Fruit fly (Drosophila melanogaster) whole organism, embryonic: ENCODE results near the gene PDCD-5.

ENCODE experiments used
- CG11093 ChIP-seq: fragments of 200-800 bp; sonication (Bioruptor generic); IDR thresholded peaks from 3 replicates; pipeline ENCODE4 v1.3.6; 2022; ENCODE audit warnings: missing biosample characterization, missing genetic modification characterization
- CG14050 ChIP-seq: fragments of 200-800 bp; sonication (Bioruptor generic); IDR thresholded peaks from 3 replicates; pipeline ENCODE4 v1.3.6; 2022; ENCODE audit warnings: missing biosample characterization, missing genetic modification characterization
- CG15011 ChIP-seq: fragments of 200-800 bp; sonication (Bioruptor generic); optimal IDR thresholded peaks from 3 replicates; lab custom pipeline; 2018; ENCODE audit warnings: missing biosample characterization, mild to moderate bottlenecking, missing genetic modification characterization
- CG16863 ChIP-seq: fragments of 200-800 bp; sonication (Bioruptor generic); optimal IDR thresholded peaks from 3 replicates; lab custom pipeline; 2016; ENCODE audit warnings: missing biosample characterization, missing genetic modification characterization
- CG17912 ChIP-seq: fragments of 200-800 bp; sonication (Bioruptor generic); optimal IDR thresholded peaks from 2 replicates; lab custom pipeline; 2018; ENCODE audit warnings: missing biosample characterization, mild to moderate bottlenecking, missing genetic modification characterization
- CG2712 ChIP-seq: fragments of 200-800 bp; optimal IDR thresholded peaks from 3 replicates; lab custom pipeline; 2019; ENCODE audit warnings: missing biosample characterization, mild to moderate bottlenecking, missing genetic modification characterization, moderate library complexity
- CG3726 ChIP-seq: fragments of 200-800 bp; sonication (Bioruptor generic); IDR thresholded peaks from 3 replicates; pipeline ENCODE4, ENCODE4 v1.3.6; 2022; ENCODE audit warnings: missing biosample characterization, missing genetic modification characterization
- CG4404 ChIP-seq: fragments of 200-800 bp; sonication (Bioruptor generic); IDR thresholded peaks from 2 replicates; pipeline ENCODE4 v1.3.6; 2022; ENCODE audit warnings: missing biosample characterization, missing genetic modification characterization
- CG4424 ChIP-seq: fragments of 200-800 bp; sonication (Bioruptor generic); optimal IDR thresholded peaks from 3 replicates; lab custom pipeline; 2016; ENCODE audit warnings: missing biosample characterization, missing genetic modification characterization
- CG6254 ChIP-seq: fragments of 200-800 bp; sonication (Bioruptor generic); optimal IDR thresholded peaks from 3 replicates; lab custom pipeline; 2017; ENCODE audit warnings: mild to moderate bottlenecking, missing biosample characterization, missing genetic modification reagents, missing genetic modification characterization
- CG6854 ChIP-seq: fragments of 200-800 bp; sonication (Bioruptor generic); optimal IDR thresholded peaks from 3 replicates; lab custom pipeline; 2017; ENCODE audit warnings: missing biosample characterization, mild to moderate bottlenecking, missing genetic modification characterization
- CG7745 ChIP-seq: fragments of 200-800 bp; sonication (Bioruptor generic); optimal IDR thresholded peaks from 2 replicates; lab custom pipeline; 2018; ENCODE audit warnings: missing biosample characterization, mild to moderate bottlenecking, missing genetic modification characterization, moderate library complexity
- CG8924 ChIP-seq: fragments of 200-800 bp; optimal IDR thresholded peaks from 3 replicates; lab custom pipeline; 2019; ENCODE audit warnings: missing biosample characterization, mild to moderate bottlenecking, missing genetic modification characterization, moderate library complexity
- CHES-1-like ChIP-seq: fragments of 200-800 bp; sonication (Bioruptor generic); optimal IDR thresholded peaks from 2 replicates; lab custom pipeline; 2016; ENCODE audit warnings: missing biosample characterization, missing genetic modification characterization
- D ChIP-seq, 2 experiments: fragments of 200-800 bp in 1 of 2; fragments of >200 bp in 1 of 2; sonication (Bioruptor generic) in 1 of 2; optimal IDR thresholded peaks; 2 replicates in 1 of 2; 3 replicates in 1 of 2; lab custom pipeline; 2017; ENCODE audit warnings: mild to moderate bottlenecking in 1 of 2, missing biosample characterization in 1 of 2, missing genetic modification characterization in 1 of 2, missing genetic modification reagents in 1 of 2
- Dek ChIP-seq: fragments of 200-800 bp; sonication (Bioruptor generic); optimal IDR thresholded peaks from 3 replicates; lab custom pipeline; 2019; ENCODE audit warnings: missing biosample characterization, mild to moderate bottlenecking, missing genetic modification characterization, moderate library complexity
- Doc2 ChIP-seq: fragments of 200-800 bp; sonication (Bioruptor generic); IDR thresholded peaks from 2 replicates; pipeline ENCODE4 v1.3.6; 2022; ENCODE audit warnings: missing biosample characterization, missing genetic modification characterization
- Doc3 ChIP-seq: fragments of 200-800 bp; sonication (Bioruptor generic); IDR thresholded peaks from 3 replicates; pipeline ENCODE4 v1.3.6; 2022; ENCODE audit warnings: missing biosample characterization, missing genetic modification characterization; ENCODE audit not compliant: partially characterized antibody
- Fer3 ChIP-seq: fragments of 200-800 bp; sonication (Bioruptor generic); optimal IDR thresholded peaks from 2 replicates; lab custom pipeline; 2018; ENCODE audit warnings: missing biosample characterization, mild to moderate bottlenecking, missing genetic modification characterization, moderate library complexity
- Gsc ChIP-seq: fragments of 200-800 bp; sonication (Bioruptor generic); IDR thresholded peaks from 2 replicates; pipeline ENCODE4 v1.3.6; 2022; ENCODE audit warnings: missing biosample characterization, missing genetic modification characterization
- HmgD ChIP-seq: fragments of 200-800 bp; sonication (Bioruptor generic); optimal IDR thresholded peaks from 3 replicates; lab custom pipeline; 2016; ENCODE audit warnings: missing biosample characterization, missing genetic modification characterization
- HmgZ ChIP-seq: fragments of 200-800 bp; sonication (Bioruptor generic); optimal IDR thresholded peaks from 2 replicates; lab custom pipeline; 2018; ENCODE audit warnings: missing biosample characterization, mild to moderate bottlenecking, missing genetic modification characterization
- Hmr ChIP-seq: fragments of 200-800 bp; sonication (Bioruptor generic); optimal IDR thresholded peaks from 3 replicates; lab custom pipeline; 2017; ENCODE audit warnings: mild to moderate bottlenecking, missing biosample characterization, missing genetic modification reagents, missing genetic modification characterization
- Lhr ChIP-seq: fragments of 200-800 bp; sonication (Bioruptor generic); optimal IDR thresholded peaks from 3 replicates; lab custom pipeline; 2017; ENCODE audit warnings: mild to moderate bottlenecking, missing biosample characterization, missing genetic modification reagents, missing genetic modification characterization
- Lim3 ChIP-seq: fragments of 200-800 bp; sonication (Bioruptor generic); IDR thresholded peaks from 2 replicates; pipeline ENCODE4 v1.3.6; 2022; ENCODE audit warnings: missing biosample characterization, missing genetic modification characterization
- MTF-1 ChIP-seq: fragments of 200-800 bp; sonication (Bioruptor generic); optimal IDR thresholded peaks from 2 replicates; lab custom pipeline; 2018; ENCODE audit warnings: missing biosample characterization, mild to moderate bottlenecking, missing genetic modification characterization, borderline replicate concordance
- NC2α ChIP-seq: fragments of 200-800 bp; sonication (Bioruptor generic); optimal IDR thresholded peaks from 2 replicates; lab custom pipeline; 2016; ENCODE audit warnings: missing biosample characterization, missing genetic modification characterization
- Scr ChIP-seq: fragments of 200-800 bp; sonication (Bioruptor generic); IDR thresholded peaks from 2 replicates; pipeline ENCODE4 v1.3.6; 2022; ENCODE audit warnings: missing biosample characterization, missing genetic modification characterization; ENCODE audit not compliant: partially characterized antibody
- Stat92E ChIP-seq, 3 experiments: fragments of >200 bp in 2 of 3; fragments of 200-800 bp in 1 of 3; sonication (Bioruptor generic) in 1 of 3; optimal IDR thresholded peaks; 2 replicates each; lab custom pipeline; 2017 to 2019; ENCODE audit warnings: missing biosample characterization in 3 of 3, missing genetic modification characterization in 3 of 3, mild to moderate bottlenecking in 1 of 3, moderate library complexity in 1 of 3
- Xbp1 ChIP-seq: fragments of 200-800 bp; sonication (Bioruptor generic); optimal IDR thresholded peaks from 3 replicates; lab custom pipeline; 2016; ENCODE audit warnings: missing biosample characterization, mild to moderate bottlenecking, missing genetic modification characterization
- aop ChIP-seq: fragments of 200-800 bp; sonication (Bioruptor generic); IDR thresholded peaks from 2 replicates; pipeline ENCODE4 v1.3.6; 2022; ENCODE audit warnings: missing biosample characterization, missing genetic modification characterization
- bigmax ChIP-seq: fragments of 200-800 bp; sonication (Bioruptor generic); optimal IDR thresholded peaks from 2 replicates; lab custom pipeline; 2018; ENCODE audit warnings: missing biosample characterization, mild to moderate bottlenecking, missing genetic modification characterization
- cad ChIP-seq: fragments of >200 bp; optimal IDR thresholded peaks from 2 replicates; lab custom pipeline; 2017; ENCODE audit warnings: missing biosample characterization, missing genetic modification characterization
- dpn ChIP-seq, 2 experiments: fragments of 200-800 bp; sonication (Bioruptor generic); optimal IDR thresholded peaks; 3 replicates each; lab custom pipeline; 2016; ENCODE audit warnings: missing biosample characterization in 2 of 2, missing genetic modification characterization in 2 of 2
- en ChIP-seq: fragments of 200-800 bp; sonication (Bioruptor generic); optimal IDR thresholded peaks from 2 replicates; lab custom pipeline; 2016; ENCODE audit warnings: missing biosample characterization, missing genetic modification characterization
- fd96Cb ChIP-seq: fragments of 200-800 bp; sonication (Bioruptor generic); optimal IDR thresholded peaks from 2 replicates; lab custom pipeline; 2018; ENCODE audit warnings: missing biosample characterization, mild to moderate bottlenecking, missing genetic modification characterization, moderate library complexity
- gro ChIP-seq: fragments of 200-800 bp; sonication (Bioruptor generic); optimal IDR thresholded peaks from 2 replicates; lab custom pipeline; 2016; ENCODE audit warnings: missing biosample characterization, missing genetic modification characterization
- h ChIP-seq: fragments of >200 bp; optimal IDR thresholded peaks from 2 replicates; lab custom pipeline; 2017
- hth ChIP-seq: fragments of >200 bp; optimal IDR thresholded peaks from 2 replicates; lab custom pipeline; 2017; ENCODE audit warnings: inconsistent platforms
- nmo ChIP-seq: fragments of 200-800 bp; sonication (Bioruptor generic); optimal IDR thresholded peaks from 2 replicates; lab custom pipeline; 2018; ENCODE audit warnings: missing biosample characterization, mild to moderate bottlenecking, missing genetic modification characterization, moderate library complexity
- pnt ChIP-seq: fragments of 200-800 bp; sonication (Bioruptor generic); optimal IDR thresholded peaks from 3 replicates; lab custom pipeline; 2016; ENCODE audit warnings: missing biosample characterization, missing genetic modification characterization
- prd ChIP-seq, 3 experiments: fragments of >200 bp in 2 of 3; fragments of 200-800 bp in 1 of 3; sonication (Bioruptor generic) in 1 of 3; optimal IDR thresholded peaks in 2 of 3; IDR thresholded peaks in 1 of 3; 2 replicates in 2 of 3; 3 replicates in 1 of 3; pipeline versions ENCODE4 v1.3.6 to Lab custom; 2017 to 2022; ENCODE audit warnings: missing biosample characterization in 1 of 3, missing genetic modification characterization in 1 of 3
- ro ChIP-seq: fragments of 200-800 bp; sonication (Bioruptor generic); IDR thresholded peaks from 2 replicates; pipeline ENCODE4 v1.3.6; 2022; ENCODE audit warnings: missing biosample characterization, missing genetic modification characterization
- stwl ChIP-seq: fragments of 200-800 bp; sonication (Bioruptor generic); optimal IDR thresholded peaks from 3 replicates; lab custom pipeline; 2018; ENCODE audit warnings: missing biosample characterization, mild to moderate bottlenecking, missing genetic modification characterization, moderate library complexity
- tgo ChIP-seq: fragments of 200-800 bp; sonication (Bioruptor generic); IDR thresholded peaks from 3 replicates; pipeline ENCODE4 v1.3.6; 2022; ENCODE audit warnings: missing biosample characterization, missing genetic modification characterization
- tna ChIP-seq: fragments of 200-800 bp; sonication (Bioruptor generic); IDR thresholded peaks from 2 replicates; pipeline ENCODE4 v1.3.6; 2022; ENCODE audit warnings: missing biosample characterization, missing genetic modification characterization; ENCODE audit not compliant: partially characterized antibody
- tx ChIP-seq: fragments of 200-800 bp; sonication (Bioruptor generic); optimal IDR thresholded peaks from 2 replicates; lab custom pipeline; 2016; ENCODE audit warnings: missing biosample characterization, missing genetic modification characterization
- usp ChIP-seq: fragments of >200 bp; optimal IDR thresholded peaks from 2 replicates; lab custom pipeline; 2017; ENCODE audit warnings: missing biosample characterization, missing genetic modification characterization
- yki ChIP-seq: fragments of >200 bp; optimal IDR thresholded peaks from 3 replicates; lab custom pipeline; 2018
- zen2 ChIP-seq: fragments of 200-800 bp; sonication (Bioruptor generic); IDR thresholded peaks from 3 replicates; pipeline ENCODE4 v1.3.6; 2022; ENCODE audit warnings: missing biosample characterization, missing genetic modification characterization; ENCODE audit not compliant: partially characterized antibody

The PDCD-5 gene

dm6 chr3L:16203236-16203635, 28.6 kb downstream of the PDCD-5 start (continued):
- peak; percentile 79 for TF ChIP-seq pnt (GFP tag; lab: Kevin White, UChicago)
- no peak for TF ChIP-seq D (optimal IDR thresholded peaks at IDR 0.05; lab: Kevin White, UChicago)
- TF ChIP-seq D (GFP tag; optimal IDR thresholded peaks at IDR 0.05; lab: Kevin White, UChicago), result peak; percentile 42
- peak; percentile 71 to 91 for TF ChIP-seq dpn (GFP tag; optimal IDR thresholded peaks at IDR 0.05; lab: Kevin White, UChicago)
- peak; percentile 64 for TF ChIP-seq CG16863 (GFP tag; lab: Kevin White, UChicago)
- peak; percentile 66 for TF ChIP-seq CG4424 (GFP tag; lab: Kevin White, UChicago)
- peak; percentile 86 for TF ChIP-seq Hmr (GFP tag; lab: Kevin White, UChicago)
- TF ChIP-seq CG11093 (GFP tag; lab: Robert Waterston, UW), result peak; percentile 83
- TF ChIP-seq tx, result peak; percentile 59
- TF ChIP-seq fd96Cb (tag; lab: Kevin White, UChicago), result peak; percentile 68
- peak; percentile 47; the same call in 1 of the 3 replicates for TF ChIP-seq CG3726 (GFP tag; lab: Robert Waterston, UW)
- no peak for TF ChIP-seq tna
- peak; percentile 55; the same call in 1 of the 2 replicates for TF ChIP-seq ro (GFP tag; lab: Robert Waterston, UW)
- TF ChIP-seq Dek (tag; lab: Kevin White, UChicago), result peak; percentile 81
- TF ChIP-seq h, result no peak
- TF ChIP-seq tgo, result peak; percentile 84
- no peak for TF ChIP-seq Doc3 (GFP tag; lab: Robert Waterston, UW)
- peak; percentile 69 for TF ChIP-seq CG15011
- no peak for TF ChIP-seq Stat92E (GFP tag; optimal IDR thresholded peaks at IDR 0.05; lab: Kevin White, UChicago)
- TF ChIP-seq Lhr (GFP tag; lab: Kevin White, UChicago), result no peak
- no peak for TF ChIP-seq cad (GFP tag; lab: Kevin White, UChicago)
- peak; percentile 62 for TF ChIP-seq MTF-1
- TF ChIP-seq HmgD (GFP tag; lab: Kevin White, UChicago), result peak; percentile 6
- peak; percentile 80 for TF ChIP-seq CG14050 (GFP tag; lab: Robert Waterston, UW)
- peak; percentile 44; the same call in 1 of the 2 replicates for TF ChIP-seq Gsc (GFP tag; lab: Robert Waterston, UW)
- no peak for TF ChIP-seq usp (GFP tag; lab: Kevin White, UChicago)
- TF ChIP-seq aop (GFP tag; lab: Robert Waterston, UW), result peak; percentile 57; the same call in 1 of the 2 replicates
- peak; percentile 70 for TF ChIP-seq en (GFP tag; lab: Kevin White, UChicago)
- no peak for TF ChIP-seq stwl (tag; lab: Kevin White, UChicago)
- peak; percentile 71 for TF ChIP-seq HmgZ
- TF ChIP-seq zen2, result no peak
- TF ChIP-seq CHES-1-like (GFP tag; lab: Kevin White, UChicago), result peak; percentile 50
- TF ChIP-seq CG7745 (tag; lab: Kevin White, UChicago), result no peak
- peak; percentile 74 for TF ChIP-seq nmo
- peak; percentile 69; the same call in 1 of the 2 replicates for TF ChIP-seq Lim3 (GFP tag; lab: Robert Waterston, UW)
- no peak for TF ChIP-seq hth (lab: Kevin White, UChicago)
- peak; percentile 72 for TF ChIP-seq CG2712 (tag; lab: Kevin White, UChicago)
- TF ChIP-seq Doc2 (GFP tag; lab: Robert Waterston, UW), result peak; percentile 73
- no peak for TF ChIP-seq bigmax (GFP tag; lab: Kevin White, UChicago)
- no peak for TF ChIP-seq Scr
- TF ChIP-seq yki (lab: Kevin White, UChicago), result no peak
- TF ChIP-seq CG6254 (GFP tag; lab: Kevin White, UChicago), result peak; percentile 24
- peak; percentile 91 for TF ChIP-seq gro (GFP tag; lab: Kevin White, UChicago)
- no peak for TF ChIP-seq prd (optimal IDR thresholded peaks at IDR 0.05; lab: Kevin White, UChicago)
- TF ChIP-seq prd (GFP tag; IDR thresholded peaks at IDR 0.05; lab: Robert Waterston, UW), result peak; percentile 86
- peak; percentile 70 for TF ChIP-seq CG8924 (tag; lab: Kevin White, UChicago)
- peak; percentile 70 for TF ChIP-seq Xbp1
- peak; percentile 47 for TF ChIP-seq CG6854 (GFP tag; lab: Kevin White, UChicago)
- peak; percentile 91 for TF ChIP-seq Fer3
- no peak for TF ChIP-seq NC2α (GFP tag; lab: Kevin White, UChicago)
- peak; percentile 53 for TF ChIP-seq CG4404 (GFP tag; lab: Robert Waterston, UW)
- no peak for TF ChIP-seq CG17912 (GFP tag; lab: Kevin White, UChicago)
